Worm (Caenorhabditis elegans) whole organism, L4 larva: ENCODE results near the gene str-12.
A peak's percentile ranks its signal among the peaks of the same experiment; 100 is the strongest.
"Not testable (repeated sequence)": the region's sequence is repeated elsewhere in the genome, so short reads cannot be mapped to it uniquely, and the experiment has no call there.

ENCODE experiments used
- D1046.2 ChIP-seq: fragments of 200-800 bp; sonication (Bioruptor generic); IDR thresholded peaks from 2 replicates; pipeline ENCODE4 v1.3.6; 2022; ENCODE audit warnings: missing genetic modification characterization, missing compliant biosample characterization
- F44E2.7 ChIP-seq: fragments of 200-800 bp; sonication (Bioruptor generic); IDR thresholded peaks from 2 replicates; pipeline ENCODE4 v2.1.2; 2022; ENCODE audit warnings: missing genetic modification characterization, missing compliant biosample characterization
- R02D3.7 ChIP-seq: fragments of 150-350 bp; sonication (generic microtip); optimal IDR thresholded peaks from 3 replicates; lab custom pipeline; 2014; ENCODE audit warnings: missing biosample characterization, missing genetic modification characterization
- T26A8.4 ChIP-seq: fragments of 200-800 bp; sonication (Bioruptor generic); IDR thresholded peaks from 2 replicates; pipeline ENCODE4 v1.3.6; 2022; ENCODE audit warnings: missing genetic modification characterization, missing compliant biosample characterization
- ZK337.2 ChIP-seq: fragments of 200-800 bp; sonication (Bioruptor generic); IDR thresholded peaks from 2 replicates; pipeline ENCODE4 v1.3.6; 2022; ENCODE audit warnings: missing genetic modification reagents, missing genetic modification characterization, missing compliant biosample characterization
- ZK546.5 ChIP-seq, 2 experiments: sonication (generic microtip); optimal IDR thresholded peaks; 2 replicates each; lab custom pipeline; 2017; ENCODE audit warnings: missing biosample characterization in 2 of 2, missing genetic modification characterization in 2 of 2
- ama-1 ChIP-seq: fragments of 150-350 bp; optimal IDR thresholded peaks from 2 replicates; lab custom pipeline; 2014; ENCODE audit warnings: inconsistent platforms, mixed read lengths
- ceh-28 ChIP-seq: fragments of 150-350 bp; optimal IDR thresholded peaks from 2 replicates; lab custom pipeline; 2014; ENCODE audit warnings: missing biosample characterization, missing genetic modification reagents, missing genetic modification characterization
- ceh-32 ChIP-seq: sonication (generic microtip); optimal IDR thresholded peaks from 2 replicates; lab custom pipeline; 2016; ENCODE audit warnings: mild to moderate bottlenecking, missing genetic modification characterization, missing compliant biosample characterization; ENCODE audit not compliant: poor library complexity
- daf-16 ChIP-seq, 3 experiments: sonication (generic microtip); optimal IDR thresholded peaks; 2 replicates each; lab custom pipeline; 2016 to 2017; ENCODE audit warnings: missing genetic modification characterization in 3 of 3, missing genetic modification reagents in 3 of 3, mild to moderate bottlenecking in 2 of 3, missing compliant biosample characterization in 2 of 3, missing biosample characterization in 1 of 3, moderate library complexity in 1 of 3
- daf-8 ChIP-seq: fragments of 200-800 bp; sonication (Bioruptor generic); IDR thresholded peaks from 2 replicates; pipeline ENCODE4 v1.3.6; 2022; ENCODE audit warnings: missing genetic modification characterization, missing compliant biosample characterization
- dmd-6 ChIP-seq: fragments of 200-800 bp; sonication (Bioruptor generic); IDR thresholded peaks from 2 replicates; pipeline ENCODE4 v1.3.6; 2022; ENCODE audit warnings: missing genetic modification reagents, missing genetic modification characterization, missing compliant biosample characterization
- dmd-8 ChIP-seq: fragments of 200-800 bp; sonication (Bioruptor generic); IDR thresholded peaks from 2 replicates; pipeline ENCODE4 v1.3.6; 2022; ENCODE audit warnings: missing genetic modification characterization, missing compliant biosample characterization
- egl-43 ChIP-seq: fragments of 200-800 bp; sonication (Bioruptor generic); IDR thresholded peaks from 2 replicates; pipeline ENCODE4 v1.3.6; 2022; ENCODE audit warnings: missing genetic modification reagents, missing genetic modification characterization, missing compliant biosample characterization
- fkh-10 ChIP-seq: fragments of 150-350 bp; optimal IDR thresholded peaks from 2 replicates; lab custom pipeline; 2014; ENCODE audit warnings: missing biosample characterization, missing genetic modification reagents, missing genetic modification characterization
- lim-7 ChIP-seq: fragments of 200-800 bp; sonication (Bioruptor generic); IDR thresholded peaks from 2 replicates; pipeline ENCODE4 v1.3.6; 2022; ENCODE audit warnings: missing genetic modification characterization, missing compliant biosample characterization
- lin-13 ChIP-seq: fragments of 150-350 bp; optimal IDR thresholded peaks from 2 replicates; lab custom pipeline; 2014; ENCODE audit warnings: missing biosample characterization, missing genetic modification reagents, missing genetic modification characterization
- lin-15B ChIP-seq: fragments of 150-350 bp; sonication (generic microtip); optimal IDR thresholded peaks from 3 replicates; lab custom pipeline; 2014; ENCODE audit warnings: missing biosample characterization, missing genetic modification characterization
- lin-29 ChIP-seq: fragments of 200-800 bp; sonication (Bioruptor generic); IDR thresholded peaks from 2 replicates; pipeline ENCODE4 v1.3.6; 2022; ENCODE audit warnings: missing genetic modification reagents, missing genetic modification characterization, missing compliant biosample characterization
- lin-39 ChIP-seq: fragments of 150-350 bp; optimal IDR thresholded peaks from 2 replicates; lab custom pipeline; 2014; ENCODE audit warnings: missing biosample characterization, missing genetic modification reagents, missing genetic modification characterization
- lsy-2 ChIP-seq, 2 experiments: fragments of 150-350 bp in 1 of 2; sonication (generic microtip) in 1 of 2; optimal IDR thresholded peaks; 2 replicates each; lab custom pipeline; 2014 to 2017; ENCODE audit warnings: missing biosample characterization in 2 of 2, missing genetic modification characterization in 2 of 2
- mdt-29 ChIP-seq: fragments of 200-800 bp; sonication (Bioruptor generic); IDR thresholded peaks from 2 replicates; pipeline ENCODE4 v1.3.6; 2022; ENCODE audit warnings: missing genetic modification reagents, missing genetic modification characterization, missing compliant biosample characterization
- mxl-2 ChIP-seq: fragments of 200-800 bp; sonication (Bioruptor generic); conservative IDR thresholded peaks from 2 replicates; pipeline ENCODE4 v1.3.6; 2022; ENCODE audit warnings: missing genetic modification reagents, missing genetic modification characterization, missing compliant biosample characterization
- nhr-28 ChIP-seq: fragments of 150-350 bp; optimal IDR thresholded peaks from 2 replicates; lab custom pipeline; 2014; ENCODE audit warnings: missing biosample characterization, missing genetic modification characterization
- nhr-76 ChIP-seq: fragments of 150-350 bp; optimal IDR thresholded peaks from 2 replicates; lab custom pipeline; 2014; ENCODE audit warnings: missing biosample characterization, missing genetic modification characterization
- nhr-77 ChIP-seq: fragments of 150-350 bp; optimal IDR thresholded peaks from 2 replicates; lab custom pipeline; 2014; ENCODE audit warnings: missing biosample characterization, missing genetic modification characterization
- pha-4 ChIP-seq, 2 experiments: fragments of 150-350 bp in 1 of 2; fragments of 200-800 bp in 1 of 2; sonication (Bioruptor generic) in 1 of 2; IDR thresholded peaks in 1 of 2; optimal IDR thresholded peaks in 1 of 2; 2 replicates each; pipeline versions ENCODE4 v1.3.6 to Lab custom; 2014 to 2022; ENCODE audit warnings: missing genetic modification characterization in 2 of 2, missing genetic modification reagents in 2 of 2, missing biosample characterization in 1 of 2, missing compliant biosample characterization in 1 of 2
- php-3 ChIP-seq: fragments of 200-800 bp; sonication (Bioruptor generic); IDR thresholded peaks from 2 replicates; pipeline ENCODE4 v1.3.6; 2022; ENCODE audit warnings: missing genetic modification reagents, missing genetic modification characterization, missing compliant biosample characterization
- rbr-2 ChIP-seq: sonication (generic microtip); optimal IDR thresholded peaks from 2 replicates; lab custom pipeline; 2016; ENCODE audit warnings: missing genotype, missing genetic modification characterization, missing compliant biosample characterization
- skn-1 ChIP-seq: fragments of 150-350 bp; optimal IDR thresholded peaks from 2 replicates; lab custom pipeline; 2014; ENCODE audit warnings: missing biosample characterization, missing genetic modification characterization
- snpc-1.2 ChIP-seq: fragments of 200-800 bp; sonication (Bioruptor generic); IDR thresholded peaks from 2 replicates; pipeline ENCODE4 v1.3.6; 2022; ENCODE audit warnings: missing genetic modification reagents, missing genetic modification characterization, missing compliant biosample characterization
- snpc-4 ChIP-seq: fragments of 150-350 bp; optimal IDR thresholded peaks from 2 replicates; lab custom pipeline; 2014; ENCODE audit warnings: missing biosample characterization, missing genetic modification characterization
- spr-1 ChIP-seq: sonication (generic microtip); optimal IDR thresholded peaks from 2 replicates; lab custom pipeline; 2016; ENCODE audit warnings: mild to moderate bottlenecking, missing genetic modification characterization, missing compliant biosample characterization
- tag-97 ChIP-seq: fragments of 200-800 bp; sonication (Bioruptor generic); IDR thresholded peaks from 2 replicates; pipeline ENCODE4 v1.3.6; 2022; ENCODE audit warnings: missing genetic modification characterization, missing compliant biosample characterization
- ztf-7 ChIP-seq: fragments of 150-350 bp; optimal IDR thresholded peaks from 2 replicates; lab custom pipeline; 2014; ENCODE audit warnings: missing biosample characterization, missing genetic modification characterization

The str-12 gene

DNA sequence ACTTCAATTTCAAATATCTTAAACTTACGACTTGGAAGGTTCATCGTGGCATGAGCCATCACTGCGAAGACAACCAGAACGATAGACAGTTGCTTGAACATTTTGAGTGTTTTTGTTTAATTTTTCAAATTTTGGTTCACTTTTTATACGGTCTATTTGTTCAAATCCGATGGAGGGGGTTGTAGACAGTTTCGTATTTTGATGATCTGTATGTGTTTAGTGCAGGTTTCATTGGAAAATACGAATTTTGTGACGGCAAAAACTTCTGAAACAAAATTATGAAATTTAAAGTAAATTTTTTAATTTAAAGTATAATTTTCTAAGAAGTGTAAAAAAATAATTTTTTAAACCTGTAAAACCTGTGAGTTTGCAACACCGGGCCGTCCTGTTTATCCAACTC is 32.5 kb downstream of the str-12 start, which contains the start of gene C55A1.4:
TSS of gene C55A1.4 (minus strand) at position 101 of the 400 bp plus-strand sequence.
- not testable (repeated sequence) for TF ChIP-seq ZK337.2; nhr-76; ceh-28 (tag; lab: Kevin White, UChicago)

DNA sequence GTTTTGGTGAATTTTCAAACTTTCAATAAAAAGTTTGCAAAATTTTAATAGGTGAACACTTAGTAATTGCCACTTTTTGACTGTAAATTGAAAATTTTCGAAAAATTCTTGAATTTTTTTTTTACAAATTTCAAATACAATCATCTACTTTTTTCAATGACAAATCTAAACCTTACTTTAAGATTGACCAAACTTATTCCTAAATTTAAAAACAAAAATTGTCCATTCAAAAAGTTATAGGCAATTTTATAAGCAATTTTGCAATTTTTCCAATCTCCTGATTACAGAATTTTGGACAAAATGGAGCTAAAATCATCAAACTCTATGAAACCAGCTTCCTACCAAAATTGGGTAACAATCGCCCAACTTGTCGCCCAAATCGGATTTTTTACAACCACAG is 33.9 kb downstream of the str-12 start, which contains the start of gene str-23:
TSS of gene str-23 (plus strand) at position 301 of the 400 bp plus-strand sequence.
- TF ChIP-seq R02D3.7 (tag; lab: Kevin White, UChicago) (no peak), rbr-2 (no peak), tag-97 (no peak), F44E2.7 (GFP tag; lab: Robert Waterston, UW) (no peak), nhr-77 (tag; lab: Kevin White, UChicago) (no peak), pha-4 (GFP tag; IDR thresholded peaks at IDR 0.05; lab: Robert Waterston, UW) (no peak), pha-4 (tag; optimal IDR thresholded peaks at IDR 0.05; lab: Kevin White, UChicago) (no peak), skn-1 (tag; lab: Kevin White, UChicago) (no peak), php-3 (GFP tag; lab: Robert Waterston, UW) (no peak), D1046.2 (GFP tag; lab: Robert Waterston, UW) (no peak), mdt-29 (GFP tag; lab: Robert Waterston, UW) (no peak), T26A8.4 (GFP tag; lab: Robert Waterston, UW) (no peak), mxl-2 (GFP tag; lab: Robert Waterston, UW) (no peak)

ce11 chrV:15647536-15648085 is 36.9 kb downstream of the str-12 start, which contains the start of the genes C55A1.7 and C55A1.6:
TSS of gene C55A1.7 (minus strand) at chrV:15647636.
TSS of gene C55A1.6 (plus strand) at chrV:15648035.
- TF ChIP-seq lin-15B (tag; lab: Kevin White, UChicago); ZK337.2; ceh-32: not testable (repeated sequence)

- TF ChIP-seq daf-8 (GFP tag; lab: Robert Waterston, UW), result no peak
- TF ChIP-seq ZK546.5 (tag; optimal IDR thresholded peaks at IDR 0.05; lab: Kevin White, UChicago), result no peak
- no peak for TF ChIP-seq nhr-28
- TF ChIP-seq F44E2.7 (GFP tag; lab: Robert Waterston, UW), result no peak
- TF ChIP-seq lin-29 (GFP tag; lab: Robert Waterston, UW), result no peak
- no peak for TF ChIP-seq lin-13
- TF ChIP-seq ztf-7 (tag; lab: Kevin White, UChicago), result no peak
- no peak for TF ChIP-seq snpc-4 (tag; lab: Kevin White, UChicago)
These were observed 39.5 kb downstream of the str-12 start, which contains the start of gene sru-42 for ce11 chrV:15650167-15650566. TSS of gene sru-42 (plus strand) at chrV:15650467.

- TF ChIP-seq dmd-6 (GFP tag; lab: Robert Waterston, UW) (no peak), T26A8.4 (GFP tag; lab: Robert Waterston, UW) (0 out of 2 replicates have a peak, but pooled peaks have one; percentile 0), snpc-1.2 (GFP tag; lab: Robert Waterston, UW) (0 out of 2 replicates have a peak, but pooled peaks have one; percentile 47), mdt-29 (GFP tag; lab: Robert Waterston, UW) (no peak), egl-43 (GFP tag; lab: Robert Waterston, UW) (0 out of 2 replicates have a peak, but pooled peaks have one; percentile 44), fkh-10 (GFP tag; lab: Kevin White, UChicago) (no peak), lim-7 (GFP tag; lab: Robert Waterston, UW) (0 out of 2 replicates have a peak, but pooled peaks have one; percentile 34), ama-1 (lab: Kevin White, UChicago) (peak; percentile 87), nhr-28 (no peak), daf-16 (GFP tag; optimal IDR thresholded peaks at IDR 0.05; lab: Kevin White, UChicago) (no peak), daf-16 (tag; optimal IDR thresholded peaks at IDR 0.05; lab: Kevin White, UChicago) (no peak), dmd-8 (no peak), ZK337.2 (no peak), daf-8 (GFP tag; lab: Robert Waterston, UW) (no peak), lin-39 (tag; lab: Kevin White, UChicago) (no peak), spr-1 (tag; lab: Kevin White, UChicago) (no peak), skn-1 (tag; lab: Kevin White, UChicago) (no peak), lsy-2 (tag; optimal IDR thresholded peaks at IDR 0.05; lab: Kevin White, UChicago) (no peak)
These were observed 41.5 kb downstream of the str-12 start for ce11 chrV:15652147-15652546.
